Worm (Caenorhabditis elegans) whole organism, early embryonic: ENCODE results near the gene ctsa-1.2.
"Not testable (repeated sequence)": the region's sequence is repeated elsewhere in the genome, so short reads cannot be mapped to it uniquely, and the experiment has no call there.

Source experiments
- aly-1 ChIP-seq: sonication (generic microtip); optimal IDR thresholded peaks from 2 replicates; lab custom pipeline; 2016; ENCODE audit warnings: missing genetic modification characterization, missing compliant biosample characterization
- ama-1 ChIP-seq: fragments of 150-350 bp; optimal IDR thresholded peaks from 2 replicates; lab custom pipeline; 2014
- ceh-13 ChIP-seq: fragments of 200-800 bp; sonication (Bioruptor generic); optimal IDR thresholded peaks from 2 replicates; lab custom pipeline; 2018; ENCODE audit warnings: mild to moderate bottlenecking, missing genetic modification characterization, missing compliant biosample characterization
- ets-7 ChIP-seq: sonication (generic microtip); optimal IDR thresholded peaks from 2 replicates; lab custom pipeline; 2016; ENCODE audit warnings: missing genotype, missing genetic modification characterization, missing compliant biosample characterization
- flt-1 ChIP-seq: fragments of 200-800 bp; sonication (Bioruptor generic); IDR thresholded peaks from 2 replicates; pipeline ENCODE4 v1.3.6; 2022; ENCODE audit warnings: missing genetic modification characterization, missing compliant biosample characterization
- hmg-4 ChIP-seq: fragments of 200-800 bp; sonication (Bioruptor generic); optimal IDR thresholded peaks from 2 replicates; lab custom pipeline; 2018; ENCODE audit warnings: mild to moderate bottlenecking, missing genetic modification characterization, missing compliant biosample characterization
- hnd-1 ChIP-seq: sonication (generic microtip); optimal IDR thresholded peaks from 2 replicates; lab custom pipeline; 2016; ENCODE audit warnings: missing genetic modification characterization, missing compliant biosample characterization
- scrt-1 ChIP-seq: fragments of 200-800 bp; sonication (Bioruptor generic); IDR thresholded peaks from 2 replicates; pipeline ENCODE4 v1.3.6; 2022; ENCODE audit warnings: missing genetic modification characterization, missing compliant biosample characterization
- sea-1 ChIP-seq: fragments of 200-800 bp; sonication (Bioruptor generic); conservative IDR thresholded peaks from 2 replicates; pipeline ENCODE4 v1.3.6; 2022; ENCODE audit warnings: missing genetic modification characterization, missing compliant biosample characterization

ce11 chrII:11695161-11695944, 43.8 kb upstream of the ctsa-1.2 start, which contains the start of gene tars-1:
- TF ChIP-seq ama-1 (lab: Kevin White, UChicago); scrt-1; hmg-4 (GFP tag; lab: Kevin White, UChicago); aly-1 (tag; lab: Kevin White, UChicago); hnd-1 (tag; lab: Kevin White, UChicago); ets-7 (tag; lab: Kevin White, UChicago); flt-1 (GFP tag; lab: Robert Waterston, UW); sea-1; ceh-13 (GFP tag; lab: Kevin White, UChicago): not testable (repeated sequence)
